Fruit fly (Drosophila melanogaster): ENCODE results near the gene Strump.
A peak's percentile ranks its signal among the peaks of the same experiment; 100 is the strongest.

The Strump gene

DNA sequence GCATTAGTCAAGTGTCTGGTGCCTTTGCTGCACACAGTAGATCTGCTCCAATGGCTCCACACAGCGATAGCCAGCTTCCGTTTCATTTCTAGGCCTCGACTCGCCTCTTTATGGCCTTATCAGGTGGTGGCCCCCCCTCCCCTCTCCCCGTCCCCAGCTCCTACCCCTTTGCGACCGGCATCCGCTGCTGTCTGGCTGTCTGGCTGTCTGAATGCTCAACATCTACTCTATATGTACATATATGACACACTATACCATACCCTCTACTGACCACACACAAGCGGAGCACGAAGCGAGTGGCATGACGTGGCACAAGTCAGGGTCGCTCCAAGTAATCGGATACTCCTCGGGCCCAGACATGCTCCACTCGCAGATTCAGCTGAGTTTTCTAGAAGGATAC is 36.5 kb downstream of the Strump start (continued):
- TF ChIP-seq CG4707 (GFP tag; optimal IDR thresholded peaks at IDR 0.05) (no peak), PHDP (tag; optimal IDR thresholded peaks at IDR 0.05) (no peak), Opbp (GFP tag; IDR thresholded peaks at IDR 0.05; ENCODE audit: partially characterized antibody) (0 out of 3 replicates have a peak, but pooled peaks have one; percentile 29)

DNA sequence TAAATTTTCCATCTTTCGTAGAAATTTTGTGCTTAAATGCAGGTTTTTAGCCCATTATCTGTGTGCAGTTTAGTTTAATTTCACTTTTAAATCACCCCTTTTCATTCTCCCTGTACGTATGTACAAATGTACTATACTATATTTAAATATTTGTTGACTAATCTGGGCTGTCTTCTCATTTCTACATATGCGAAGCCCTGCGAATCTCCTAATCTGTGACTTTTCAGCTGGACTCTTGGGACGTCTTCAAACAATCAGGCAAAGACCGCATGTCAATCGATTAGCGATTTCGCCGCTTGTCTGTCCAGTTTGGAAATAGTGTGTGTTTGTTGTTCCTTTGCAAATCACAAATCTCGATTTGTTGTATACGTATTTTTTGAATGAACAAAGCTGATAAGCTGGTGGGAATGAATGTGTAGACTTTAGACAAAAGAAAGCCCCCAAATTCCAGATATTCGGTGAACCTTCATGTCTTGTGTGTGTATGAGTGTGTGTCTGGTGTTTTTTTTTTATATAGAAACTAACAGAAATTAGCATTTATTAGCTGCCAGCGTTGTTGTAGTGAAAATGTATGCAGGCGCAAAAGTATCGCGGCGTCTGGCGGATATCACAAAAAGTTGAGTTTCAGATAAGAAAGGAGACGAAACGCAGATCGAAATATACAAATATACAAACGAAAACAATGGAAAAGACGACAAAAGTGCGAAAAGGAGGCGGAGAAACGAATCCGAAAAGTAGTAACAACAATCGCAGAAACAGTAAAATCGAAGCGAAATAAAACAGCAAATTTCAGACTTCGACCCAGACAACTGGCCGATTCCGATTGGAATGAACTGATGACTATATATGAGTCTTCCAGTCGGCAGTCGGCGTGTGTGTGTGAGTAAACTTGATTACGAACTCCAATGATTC is 37.6 kb downstream of the Strump start:
- TF ChIP-seq chinmo (GFP tag; IDR thresholded peaks at IDR 0.05; ENCODE audit: partially characterized antibody), result 0 out of 4 replicates have a peak, but pooled peaks have one; percentile 13
- TF ChIP-seq Fer3 (tag; optimal IDR thresholded peaks at IDR 0.05), result no peak
- no peak for TF ChIP-seq CG2712 (tag; optimal IDR thresholded peaks at IDR 0.05)
- TF ChIP-seq CG9876 (GFP tag; optimal IDR thresholded peaks at IDR 0.05), result no peak
- TF ChIP-seq CG7271 (tag; optimal IDR thresholded peaks at IDR 0.05), result no peak
- no peak for TF ChIP-seq ro (GFP tag; IDR thresholded peaks at IDR 0.05)
- no peak for TF ChIP-seq CG2120 (GFP tag; optimal IDR thresholded peaks at IDR 0.05)
- TF ChIP-seq Atf6 (GFP tag; IDR thresholded peaks at IDR 0.05), result no peak
- TF ChIP-seq CG17568 (GFP tag; optimal IDR thresholded peaks at IDR 0.05), result no peak
- TF ChIP-seq schlank (tag; optimal IDR thresholded peaks at IDR 0.05), result no peak
- TF ChIP-seq CG31365 (tag; optimal IDR thresholded peaks at IDR 0.05), result no peak
- TF ChIP-seq kah (GFP tag; optimal IDR thresholded peaks at IDR 0.05), result no peak
- no peak for TF ChIP-seq CG33557 (GFP tag; optimal IDR thresholded peaks at IDR 0.05)
- peak; percentile 77 for TF ChIP-seq CG13894 (tag; optimal IDR thresholded peaks at IDR 0.05)
- TF ChIP-seq dati (GFP tag; IDR thresholded peaks at IDR 0.05), result no peak
- TF ChIP-seq Side (GFP tag; optimal IDR thresholded peaks at IDR 0.05), result no peak
- TF ChIP-seq sd (tag; optimal IDR thresholded peaks at IDR 0.05), result no peak
- TF ChIP-seq CG11398 (GFP tag; optimal IDR thresholded peaks at IDR 0.05), result no peak
- TF ChIP-seq CG7987 (GFP tag; optimal IDR thresholded peaks at IDR 0.05), result peak; percentile 87
- TF ChIP-seq Pdp1 (GFP tag; optimal IDR thresholded peaks at IDR 0.05), result no peak
- TF ChIP-seq jing (GFP tag; optimal IDR thresholded peaks at IDR 0.05), result no peak
- TF ChIP-seq cas (GFP tag; IDR thresholded peaks at IDR 0.05), result no peak
- TF ChIP-seq vfl (GFP tag; optimal IDR thresholded peaks at IDR 0.05), result no peak
- TF ChIP-seq CG11247 (GFP tag; IDR thresholded peaks at IDR 0.05), result no peak
- no peak for TF ChIP-seq CG6854 (GFP tag; optimal IDR thresholded peaks at IDR 0.05)
- TF ChIP-seq crol (GFP tag; IDR thresholded peaks at IDR 0.05), result no peak
- no peak for TF ChIP-seq CG31441 (GFP tag; IDR thresholded peaks at IDR 0.05)
- TF ChIP-seq CG12744 (GFP tag; optimal IDR thresholded peaks at IDR 0.05), result no peak
- no peak for TF ChIP-seq zfh2 (GFP tag; optimal IDR thresholded peaks at IDR 0.05)
- no peak for TF ChIP-seq so (GFP tag; IDR thresholded peaks at IDR 0.05)
- TF ChIP-seq scrt (GFP tag; optimal IDR thresholded peaks at IDR 0.05), result no peak
- no peak for TF ChIP-seq seq (GFP tag; IDR thresholded peaks at IDR 0.05)
- TF ChIP-seq lmd (GFP tag; IDR thresholded peaks at IDR 0.05), result no peak
- no peak for TF ChIP-seq CG4820 (GFP tag; optimal IDR thresholded peaks at IDR 0.05)
- TF ChIP-seq PHDP (tag; optimal IDR thresholded peaks at IDR 0.05), result no peak
- TF ChIP-seq CG34376 (GFP tag; optimal IDR thresholded peaks at IDR 0.05), result peak; percentile 14
- no peak for TF ChIP-seq HLH4C (GFP tag; IDR thresholded peaks at IDR 0.05; ENCODE audit: partially characterized antibody)
- no peak for TF ChIP-seq chn (GFP tag; optimal IDR thresholded peaks at IDR 0.05)
- no peak for TF ChIP-seq CG14014 (GFP tag; IDR thresholded peaks at IDR 0.05)
- TF ChIP-seq zen2 (GFP tag; IDR thresholded peaks at IDR 0.05; ENCODE audit: partially characterized antibody), result no peak
- TF ChIP-seq ase (GFP tag; IDR thresholded peaks at IDR 0.05), result no peak
- no peak for TF ChIP-seq Eip74EF (GFP tag; optimal IDR thresholded peaks at IDR 0.05)
- no peak for TF ChIP-seq insv (GFP tag; optimal IDR thresholded peaks at IDR 0.05)
- no peak for TF ChIP-seq p53 (GFP tag; optimal IDR thresholded peaks at IDR 0.05)
- TF ChIP-seq CG10147 (GFP tag; optimal IDR thresholded peaks at IDR 0.05), result no peak
